Fruit fly (Drosophila melanogaster) whole organism, embryonic: ENCODE results near the gene CG17637.

Source experiments
- CG11696 ChIP-seq: fragments of 200-800 bp; sonication (Bioruptor generic); IDR thresholded peaks from 2 replicates; pipeline ENCODE4 v1.3.6; 2022; ENCODE audit warnings: missing biosample characterization, missing genetic modification characterization
- CG42726 ChIP-seq: fragments of 200-800 bp; sonication (Bioruptor generic); IDR thresholded peaks from 2 replicates; pipeline ENCODE4 v1.3.6; 2022; ENCODE audit warnings: missing biosample characterization, missing genetic modification characterization; ENCODE audit not compliant: partially characterized antibody
- CTCF ChIP-seq: fragments of 200-800 bp; sonication (Bioruptor generic); optimal IDR thresholded peaks from 2 replicates; lab custom pipeline; 2017; ENCODE audit warnings: missing biosample characterization, mild to moderate bottlenecking, missing genetic modification characterization, moderate library complexity
- D ChIP-seq, 2 experiments: fragments of 200-800 bp in 1 of 2; fragments of >200 bp in 1 of 2; sonication (Bioruptor generic) in 1 of 2; optimal IDR thresholded peaks; 2 replicates in 1 of 2; 3 replicates in 1 of 2; lab custom pipeline; 2017; ENCODE audit warnings: mild to moderate bottlenecking in 1 of 2, missing biosample characterization in 1 of 2, missing genetic modification characterization in 1 of 2, missing genetic modification reagents in 1 of 2
- Mes4 ChIP-seq: fragments of 200-800 bp; sonication (Bioruptor generic); optimal IDR thresholded peaks from 2 replicates; lab custom pipeline; 2016; ENCODE audit warnings: missing biosample characterization, missing genetic modification characterization
- en ChIP-seq: fragments of 200-800 bp; sonication (Bioruptor generic); optimal IDR thresholded peaks from 2 replicates; lab custom pipeline; 2016; ENCODE audit warnings: missing biosample characterization, missing genetic modification characterization
- fru ChIP-seq: fragments of >200 bp; optimal IDR thresholded peaks from 2 replicates; lab custom pipeline; 2017

DNA sequence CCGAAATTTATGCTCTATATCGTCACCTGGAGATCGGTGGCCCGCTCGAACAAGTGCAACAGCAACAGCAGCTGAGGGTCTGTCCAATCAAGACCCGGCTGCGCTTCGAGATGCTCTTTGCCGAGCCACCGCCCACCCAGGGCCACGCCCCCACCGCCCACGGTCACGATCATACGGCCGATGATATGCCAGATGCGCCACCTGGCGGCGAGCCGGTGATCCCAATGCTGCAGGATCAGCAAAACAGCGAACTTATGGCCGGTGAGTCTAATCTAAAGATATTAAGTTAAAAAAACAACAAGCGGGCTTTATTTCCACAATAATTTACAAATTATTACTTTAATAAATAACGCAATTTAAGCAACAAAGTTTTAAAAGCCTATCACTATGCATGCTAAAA lies 5.8 kb upstream of the CG17637 start:
- TF ChIP-seq D (optimal IDR thresholded peaks at IDR 0.05; lab: Kevin White, UChicago) (no peak), D (GFP tag; optimal IDR thresholded peaks at IDR 0.05; lab: Kevin White, UChicago) (no peak), CG11696 (no peak), en (GFP tag; lab: Kevin White, UChicago) (no peak), CTCF (GFP tag; lab: Kevin White, UChicago) (peak; percentile 87), CG42726 (GFP tag; lab: Robert Waterston, UW) (no peak), Mes4 (GFP tag; lab: Kevin White, UChicago) (no peak), fru (lab: Kevin White, UChicago) (no peak)
